Worm (Caenorhabditis elegans): ENCODE results near the gene zhit-2.

DNA sequence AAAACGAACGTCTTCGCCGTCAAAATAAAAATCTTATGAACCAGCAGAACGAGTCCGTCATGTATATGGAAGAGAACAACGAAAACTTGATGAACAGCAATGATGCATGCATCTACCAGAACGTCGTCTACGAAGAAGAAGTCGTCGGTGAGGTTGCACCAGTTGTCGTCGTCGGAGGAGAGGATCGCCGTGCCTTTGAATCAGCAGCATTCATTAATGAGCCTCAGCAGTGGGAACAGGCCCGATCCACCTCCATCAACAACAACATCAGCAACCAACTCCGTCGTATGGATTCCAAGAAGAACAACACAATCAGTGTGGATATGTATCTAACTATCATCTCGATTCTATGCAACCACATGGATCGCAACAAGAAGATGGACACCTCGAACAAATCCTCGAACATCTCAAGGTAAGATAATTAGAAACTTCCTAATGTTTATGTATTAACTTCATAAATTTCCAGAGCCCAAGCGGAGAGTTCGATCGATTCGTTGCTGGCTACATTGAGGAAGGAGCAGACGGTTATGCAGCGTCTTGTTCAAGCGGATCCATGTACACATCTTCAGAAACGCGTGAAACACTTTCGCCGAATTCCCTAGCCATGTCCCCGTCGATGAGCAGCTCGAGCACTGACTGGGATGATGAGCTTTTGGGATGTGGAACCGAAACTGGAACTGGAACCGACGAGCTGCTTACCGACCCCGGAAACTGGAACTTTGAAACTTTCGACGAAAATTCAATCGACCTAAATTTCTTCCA is 49.7 kb downstream of the zhit-2 start:
- no peak for TF ChIP-seq him-1 (tag; optimal IDR thresholded peaks at IDR 0.05)
- no peak for TF ChIP-seq dao-5 (tag; optimal IDR thresholded peaks at IDR 0.05)
- TF ChIP-seq W03F9.2 (tag; optimal IDR thresholded peaks at IDR 0.05) = no peak

Data from whole organism, L4/young adult.